Worm (Caenorhabditis elegans) whole organism, late embryonic: ENCODE data around the gene ver-1.

Experiments used
- F13H6.1 ChIP-seq: sonication (generic microtip); optimal IDR thresholded peaks from 2 replicates; lab custom pipeline; 2016; ENCODE audit warnings: missing genetic modification characterization, missing compliant biosample characterization
- ama-1 ChIP-seq: fragments of 150-350 bp; optimal IDR thresholded peaks from 2 replicates; lab custom pipeline; 2014
- ceh-18 ChIP-seq: sonication (generic microtip); optimal IDR thresholded peaks from 2 replicates; lab custom pipeline; 2016; ENCODE audit warnings: missing genetic modification characterization, missing compliant biosample characterization
- ceh-22 ChIP-seq: sonication (generic microtip); optimal IDR thresholded peaks from 2 replicates; lab custom pipeline; 2017; ENCODE audit warnings: missing biosample characterization, missing genetic modification characterization
- dve-1 ChIP-seq: sonication (generic microtip); optimal IDR thresholded peaks from 2 replicates; lab custom pipeline; 2017; ENCODE audit warnings: antibody characterized with exemption, mild to moderate bottlenecking, missing genetic modification characterization, missing compliant biosample characterization
- fax-1 ChIP-seq: sonication (generic microtip); optimal IDR thresholded peaks from 2 replicates; lab custom pipeline; 2016; ENCODE audit warnings: missing genotype, missing genetic modification characterization, missing compliant biosample characterization
- pqm-1 ChIP-seq: sonication (generic microtip); optimal IDR thresholded peaks from 2 replicates; lab custom pipeline; 2016; ENCODE audit warnings: missing genetic modification characterization, missing compliant biosample characterization

ce11 chrIII:156645-157044, at the start of gene ver-1, which contains the start of gene zig-13:
- TF ChIP-seq F13H6.1 = no peak
- no peak for TF ChIP-seq ceh-22 (tag; lab: Kevin White, UChicago)
- TF ChIP-seq dve-1 = no peak
- no peak for TF ChIP-seq pqm-1 (tag; lab: Kevin White, UChicago)
- TF ChIP-seq ama-1 = no peak
- TF ChIP-seq ceh-18 (tag; lab: Kevin White, UChicago) = no peak
- TF ChIP-seq fax-1 = no peak
